Fruit fly (Drosophila melanogaster): ENCODE data around the gene CG34124.
A peak's percentile ranks its signal among the peaks of the same experiment; 100 is the strongest.

CG34124 gene

dm6 chr2L:5004677-5005463 is 46.7 kb downstream of the CG34124 start (continued):
- peak; percentile 9 to 58 for TF ChIP-seq insv (GFP tag; optimal IDR thresholded peaks at IDR 0.05)
- peak; percentile 92 for TF ChIP-seq CG4820 (GFP tag; optimal IDR thresholded peaks at IDR 0.05)
- TF ChIP-seq croc (GFP tag; conservative IDR thresholded peaks at IDR 0.05), result peak; percentile 89
- no peak for TF ChIP-seq Doc3 (GFP tag; IDR thresholded peaks at IDR 0.05; ENCODE audit: partially characterized antibody)
- TF ChIP-seq CG34224 (GFP tag; IDR thresholded peaks at IDR 0.05; ENCODE audit: partially characterized antibody), result no peak
- TF ChIP-seq unc-4 (GFP tag; IDR thresholded peaks at IDR 0.05; ENCODE audit: partially characterized antibody), result no peak
- peak; percentile 92; the same call in 2 of the 3 replicates for TF ChIP-seq CG11093 (GFP tag; IDR thresholded peaks at IDR 0.05)
- peak; percentile 96 for TF ChIP-seq CG32772 (GFP tag; IDR thresholded peaks at IDR 0.05)
- TF ChIP-seq CG12769 (tag; optimal IDR thresholded peaks at IDR 0.05), result peak; percentile 95
- peak; percentile 81 for TF ChIP-seq kah (GFP tag; optimal IDR thresholded peaks at IDR 0.05)
- peak; percentile 91 for TF ChIP-seq Optix (GFP tag; IDR thresholded peaks at IDR 0.05)
- peak; percentile 95 for TF ChIP-seq CG5953 (GFP tag; IDR thresholded peaks at IDR 0.05)
- TF ChIP-seq NC2β (GFP tag; optimal IDR thresholded peaks at IDR 0.05), result peak; percentile 90
- TF ChIP-seq Ravus (GFP tag; IDR thresholded peaks at IDR 0.05), result peak; percentile 90
- TF ChIP-seq CG17328 (GFP tag; IDR thresholded peaks at IDR 0.05), result peak; percentile 95
- peak; percentile 93 for TF ChIP-seq otp (GFP tag; IDR thresholded peaks at IDR 0.05)
- peak; percentile 97 for TF ChIP-seq dysf (GFP tag; IDR thresholded peaks at IDR 0.05)
- peak; percentile 83 for TF ChIP-seq CG5180 (GFP tag; optimal IDR thresholded peaks at IDR 0.05)
- peak; percentile 74 for TF ChIP-seq CG14965 (GFP tag; optimal IDR thresholded peaks at IDR 0.05; ENCODE audit: borderline replicate concordance)
- peak; percentile 93 for TF ChIP-seq chn (GFP tag; optimal IDR thresholded peaks at IDR 0.05)
- peak; percentile 89 for TF ChIP-seq nau (GFP tag; optimal IDR thresholded peaks at IDR 0.05)
- TF ChIP-seq jigr1 (GFP tag; IDR thresholded peaks at IDR 0.05), result peak; percentile 91
- TF ChIP-seq Meics (GFP tag; optimal IDR thresholded peaks at IDR 0.05), result peak; percentile 97
- TF ChIP-seq nerfin-2 (GFP tag; IDR thresholded peaks at IDR 0.05; ENCODE audit: partially characterized antibody), result no peak
- TF ChIP-seq CG10462 (GFP tag; optimal IDR thresholded peaks at IDR 0.05), result peak; percentile 86
- TF ChIP-seq Xbp1 (GFP tag; optimal IDR thresholded peaks at IDR 0.05), result peak; percentile 96
- TF ChIP-seq CG2875 (GFP tag; optimal IDR thresholded peaks at IDR 0.05), result peak; percentile 88
- peak; percentile 95 for TF ChIP-seq ken (GFP tag; IDR thresholded peaks at IDR 0.05)
- no peak for TF ChIP-seq br (optimal IDR thresholded peaks at IDR 0.05)
- TF ChIP-seq HHEX (GFP tag; optimal IDR thresholded peaks at IDR 0.05), result peak; percentile 94
- peak; percentile 90 for TF ChIP-seq CG18262 (tag; optimal IDR thresholded peaks at IDR 0.05)
- no peak for TF ChIP-seq HLHmδ (GFP tag; optimal IDR thresholded peaks at IDR 0.05)
- peak; percentile 89 for TF ChIP-seq MBD-R2 (GFP tag; IDR thresholded peaks at IDR 0.05)
- peak; percentile 91 for TF ChIP-seq CG10654 (GFP tag; optimal IDR thresholded peaks at IDR 0.05)
- peak; percentile 95 for TF ChIP-seq CG30403 (GFP tag; optimal IDR thresholded peaks at IDR 0.05)
- peak; percentile 88 for TF ChIP-seq odd (GFP tag; optimal IDR thresholded peaks at IDR 0.05)
- TF ChIP-seq Antp (GFP tag; optimal IDR thresholded peaks at IDR 0.05), result peak; percentile 97
- peak; percentile 94 for TF ChIP-seq CG6854 (GFP tag; optimal IDR thresholded peaks at IDR 0.05)
- TF ChIP-seq CG17612 (GFP tag; IDR thresholded peaks at IDR 0.05), result peak; percentile 93
- peak; percentile 11 for TF ChIP-seq gfzf (GFP tag; optimal IDR thresholded peaks at IDR 0.05)
- no peak for TF ChIP-seq HLH4C (GFP tag; IDR thresholded peaks at IDR 0.05; ENCODE audit: partially characterized antibody)
- TF ChIP-seq repo (GFP tag; optimal IDR thresholded peaks at IDR 0.05), result peak; percentile 94
- TF ChIP-seq CoRest (tag; optimal IDR thresholded peaks at IDR 0.05), result peak; percentile 94
- TF ChIP-seq Ets65A (GFP tag), result peak; percentile 99
- TF ChIP-seq D (optimal IDR thresholded peaks at IDR 0.05), result no peak
- TF ChIP-seq D (GFP tag; optimal IDR thresholded peaks at IDR 0.05), result peak; percentile 87
- TF ChIP-seq CG12942 (GFP tag; optimal IDR thresholded peaks at IDR 0.05), result peak; percentile 84
- peak; percentile 84 for TF ChIP-seq Lim3 (GFP tag; IDR thresholded peaks at IDR 0.05)
- no peak for TF ChIP-seq CG7963 (GFP tag; IDR thresholded peaks at IDR 0.05; ENCODE audit: partially characterized antibody)

Measured in whole organism, embryonic.